Fruit fly (Drosophila melanogaster) whole organism, prepupa: ENCODE measurements around the gene CG5644.

Experiments
- Blimp-1 ChIP-seq: fragments of 200-800 bp; sonication (Bioruptor generic); optimal IDR thresholded peaks from 3 replicates; lab custom pipeline; 2017; ENCODE audit warnings: missing biosample characterization, missing genetic modification characterization, mild to moderate bottlenecking, moderate library complexity, missing genetic modification reagents
- CG10631 ChIP-seq: fragments of 200-800 bp; sonication (Bioruptor generic); optimal IDR thresholded peaks from 2 replicates; lab custom pipeline; 2016; ENCODE audit warnings: missing biosample characterization, missing genetic modification characterization
- CG10669 ChIP-seq: fragments of 200-800 bp; sonication (Bioruptor generic); optimal IDR thresholded peaks from 3 replicates; lab custom pipeline; 2018; ENCODE audit warnings: missing biosample characterization, mild to moderate bottlenecking, missing genetic modification characterization, moderate library complexity
- CG11294 ChIP-seq: fragments of 200-800 bp; sonication (Bioruptor generic); IDR thresholded peaks from 2 replicates; pipeline ENCODE4 v1.3.6; 2022; ENCODE audit warnings: missing biosample characterization, missing genetic modification characterization
- CG11762 ChIP-seq: fragments of 200-800 bp; sonication (Bioruptor generic); optimal IDR thresholded peaks from 3 replicates; lab custom pipeline; 2016; ENCODE audit warnings: missing biosample characterization, missing genetic modification characterization; ENCODE audit not compliant: insufficient read depth
- CG1621 ChIP-seq: fragments of 200-800 bp; sonication (Bioruptor generic); optimal IDR thresholded peaks from 3 replicates; lab custom pipeline; 2018; ENCODE audit warnings: missing biosample characterization, mild to moderate bottlenecking, missing genetic modification characterization
- CG16779 ChIP-seq: fragments of 200-800 bp; sonication (Bioruptor generic); optimal IDR thresholded peaks from 3 replicates; lab custom pipeline; 2017; ENCODE audit warnings: missing biosample characterization, mild to moderate bottlenecking, missing genetic modification characterization
- CG3032 ChIP-seq: fragments of 200-800 bp; optimal IDR thresholded peaks from 2 replicates; lab custom pipeline; 2019; ENCODE audit warnings: missing biosample characterization, mild to moderate bottlenecking, missing genetic modification characterization, moderate library complexity
- CG31627 ChIP-seq: fragments of 200-800 bp; sonication (Bioruptor generic); optimal IDR thresholded peaks from 3 replicates; lab custom pipeline; 2016; ENCODE audit warnings: missing biosample characterization, missing genetic modification characterization
- CG34406 ChIP-seq: fragments of 200-800 bp; sonication (Bioruptor generic); optimal IDR thresholded peaks from 3 replicates; lab custom pipeline; 2016; ENCODE audit warnings: missing biosample characterization, missing genetic modification characterization
- CG3919 ChIP-seq: fragments of 200-800 bp; sonication (Bioruptor generic); optimal IDR thresholded peaks from 3 replicates; lab custom pipeline; 2016; ENCODE audit warnings: missing biosample characterization, missing genetic modification characterization
- CG4318 ChIP-seq: fragments of 200-800 bp; sonication (Bioruptor generic); optimal IDR thresholded peaks from 3 replicates; lab custom pipeline; 2017; ENCODE audit warnings: missing biosample characterization, mild to moderate bottlenecking, missing genetic modification characterization
- CG6163 ChIP-seq: fragments of 200-800 bp; sonication (Bioruptor generic); IDR thresholded peaks from 3 replicates; pipeline ENCODE4 v1.3.6; 2022; ENCODE audit warnings: missing biosample characterization, missing genetic modification characterization
- CG6276 ChIP-seq: fragments of 200-800 bp; sonication (Bioruptor generic); optimal IDR thresholded peaks from 2 replicates; lab custom pipeline; 2017; ENCODE audit warnings: missing biosample characterization, mild to moderate bottlenecking, missing genetic modification characterization
- CG6792 ChIP-seq: fragments of 200-800 bp; sonication (Bioruptor generic); optimal IDR thresholded peaks from 3 replicates; lab custom pipeline; 2016; ENCODE audit warnings: missing biosample characterization, missing genetic modification characterization
- CG7368 ChIP-seq: fragments of 200-800 bp; sonication (Bioruptor generic); optimal IDR thresholded peaks from 3 replicates; lab custom pipeline; 2016; ENCODE audit warnings: missing biosample characterization, missing genetic modification characterization
- CG8119 ChIP-seq: fragments of 200-800 bp; sonication (Bioruptor generic); IDR thresholded peaks from 3 replicates; pipeline ENCODE4 v1.3.6; 2022; ENCODE audit warnings: missing biosample characterization, missing genetic modification characterization
- Eip75B ChIP-seq: fragments of 200-800 bp; sonication (Bioruptor generic); optimal IDR thresholded peaks from 3 replicates; lab custom pipeline; 2016; ENCODE audit warnings: missing biosample characterization, missing genetic modification characterization
- Eip93F ChIP-seq: fragments of 200-800 bp; sonication (Bioruptor generic); optimal IDR thresholded peaks from 2 replicates; lab custom pipeline; 2016; ENCODE audit warnings: missing biosample characterization, mild to moderate bottlenecking, missing genetic modification characterization
- Ets96B ChIP-seq: fragments of 200-800 bp; optimal IDR thresholded peaks from 2 replicates; lab custom pipeline; 2019; ENCODE audit warnings: missing biosample characterization, mild to moderate bottlenecking, missing genetic modification characterization, moderate library complexity
- Hr4 ChIP-seq: fragments of 200-800 bp; sonication (Bioruptor generic); optimal IDR thresholded peaks from 3 replicates; lab custom pipeline; 2016; ENCODE audit warnings: missing biosample characterization, missing genetic modification characterization
- Lpt ChIP-seq: fragments of 200-800 bp; sonication (Bioruptor generic); optimal IDR thresholded peaks from 3 replicates; lab custom pipeline; 2016; ENCODE audit warnings: missing biosample characterization, missing genetic modification characterization
- Smox ChIP-seq: fragments of 200-800 bp; sonication (Bioruptor generic); optimal IDR thresholded peaks from 3 replicates; lab custom pipeline; 2016; ENCODE audit warnings: missing biosample characterization, missing genetic modification characterization
- Sox102F ChIP-seq: fragments of 200-800 bp; sonication (Bioruptor generic); optimal IDR thresholded peaks from 2 replicates; lab custom pipeline; 2016; ENCODE audit warnings: missing biosample characterization, mild to moderate bottlenecking, missing genetic modification characterization
- Sox14 ChIP-seq: fragments of 200-800 bp; sonication (Bioruptor generic); optimal IDR thresholded peaks from 3 replicates; lab custom pipeline; 2016; ENCODE audit warnings: missing biosample characterization, missing genetic modification characterization
- achi ChIP-seq: fragments of 200-800 bp; sonication (Bioruptor generic); optimal IDR thresholded peaks from 3 replicates; lab custom pipeline; 2016; ENCODE audit warnings: missing biosample characterization, missing genetic modification characterization
- cyc ChIP-seq: fragments of 200-800 bp; sonication (Bioruptor generic); optimal IDR thresholded peaks from 3 replicates; lab custom pipeline; 2016; ENCODE audit warnings: missing biosample characterization, missing genetic modification characterization
- dac ChIP-seq: fragments of 200-800 bp; sonication (Bioruptor generic); optimal IDR thresholded peaks from 2 replicates; lab custom pipeline; 2017; ENCODE audit warnings: missing biosample characterization, mild to moderate bottlenecking, missing genetic modification characterization
- dsx ChIP-seq: fragments of 200-800 bp; optimal IDR thresholded peaks from 3 replicates; lab custom pipeline; 2019; ENCODE audit warnings: missing biosample characterization, mild to moderate bottlenecking, missing genetic modification characterization, moderate library complexity; ENCODE audit not compliant: poor library complexity, severe bottlenecking
- fd85E ChIP-seq: fragments of 200-800 bp; sonication (Bioruptor generic); optimal IDR thresholded peaks from 3 replicates; lab custom pipeline; 2016; ENCODE audit warnings: missing biosample characterization, missing genetic modification characterization
- fkh ChIP-seq: fragments of 200-800 bp; sonication (Bioruptor generic); optimal IDR thresholded peaks from 3 replicates; lab custom pipeline; 2017; ENCODE audit warnings: missing biosample characterization, mild to moderate bottlenecking, missing genetic modification characterization, moderate library complexity
- lz ChIP-seq: fragments of 200-800 bp; sonication (Bioruptor generic); optimal IDR thresholded peaks from 3 replicates; lab custom pipeline; 2016; ENCODE audit warnings: missing biosample characterization, missing genetic modification characterization
- salr ChIP-seq, 2 experiments: fragments of 200-800 bp; sonication (Bioruptor generic); optimal IDR thresholded peaks; 3 replicates each; lab custom pipeline; 2016 to 2018; ENCODE audit warnings: missing biosample characterization in 2 of 2, missing genetic modification characterization in 2 of 2, mild to moderate bottlenecking in 1 of 2
- spab ChIP-seq: fragments of 200-800 bp; sonication (Bioruptor generic); optimal IDR thresholded peaks from 2 replicates; lab custom pipeline; 2017; ENCODE audit warnings: missing biosample characterization, mild to moderate bottlenecking, missing genetic modification characterization, missing genetic modification reagents
- svp ChIP-seq: fragments of 200-800 bp; sonication (Bioruptor generic); peaks from one replicate; lab custom pipeline; 2016; ENCODE audit warnings: missing biosample characterization, missing genetic modification characterization
- topi ChIP-seq: fragments of 200-800 bp; sonication (Bioruptor generic); optimal IDR thresholded peaks from 3 replicates; lab custom pipeline; 2016; ENCODE audit warnings: missing biosample characterization, missing genetic modification characterization

The CG5644 gene

DNA sequence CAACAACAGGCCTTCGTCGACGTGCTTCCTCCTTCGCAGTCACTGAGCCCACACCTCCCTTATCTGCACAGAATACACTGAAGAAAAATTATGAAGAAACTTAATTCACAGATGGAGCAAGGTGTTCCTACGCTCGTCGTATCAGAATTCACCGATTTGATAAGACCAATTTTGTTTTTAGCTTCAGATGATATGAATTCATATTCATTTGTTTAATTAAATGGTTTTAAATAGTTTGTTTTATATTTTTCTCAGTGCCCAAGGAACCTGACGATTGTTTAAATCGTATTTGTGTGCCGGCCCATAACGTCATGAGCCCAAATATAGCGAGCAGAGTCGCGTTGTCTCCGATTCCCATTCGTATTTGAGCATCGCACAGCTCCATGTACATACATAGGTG, 43.9 kb upstream of the CG5644 start (continued):
- TF ChIP-seq CG34406 (GFP tag; lab: Kevin White, UChicago) (no peak), Eip93F (GFP tag; lab: Kevin White, UChicago) (no peak), Smox (peak; percentile 19), dac (GFP tag; lab: Kevin White, UChicago) (no peak), salr (GFP tag; optimal IDR thresholded peaks at IDR 0.05; lab: Kevin White, UChicago) (no peak)
- TF ChIP-seq, all 60 proteins: peak for 12

DNA sequence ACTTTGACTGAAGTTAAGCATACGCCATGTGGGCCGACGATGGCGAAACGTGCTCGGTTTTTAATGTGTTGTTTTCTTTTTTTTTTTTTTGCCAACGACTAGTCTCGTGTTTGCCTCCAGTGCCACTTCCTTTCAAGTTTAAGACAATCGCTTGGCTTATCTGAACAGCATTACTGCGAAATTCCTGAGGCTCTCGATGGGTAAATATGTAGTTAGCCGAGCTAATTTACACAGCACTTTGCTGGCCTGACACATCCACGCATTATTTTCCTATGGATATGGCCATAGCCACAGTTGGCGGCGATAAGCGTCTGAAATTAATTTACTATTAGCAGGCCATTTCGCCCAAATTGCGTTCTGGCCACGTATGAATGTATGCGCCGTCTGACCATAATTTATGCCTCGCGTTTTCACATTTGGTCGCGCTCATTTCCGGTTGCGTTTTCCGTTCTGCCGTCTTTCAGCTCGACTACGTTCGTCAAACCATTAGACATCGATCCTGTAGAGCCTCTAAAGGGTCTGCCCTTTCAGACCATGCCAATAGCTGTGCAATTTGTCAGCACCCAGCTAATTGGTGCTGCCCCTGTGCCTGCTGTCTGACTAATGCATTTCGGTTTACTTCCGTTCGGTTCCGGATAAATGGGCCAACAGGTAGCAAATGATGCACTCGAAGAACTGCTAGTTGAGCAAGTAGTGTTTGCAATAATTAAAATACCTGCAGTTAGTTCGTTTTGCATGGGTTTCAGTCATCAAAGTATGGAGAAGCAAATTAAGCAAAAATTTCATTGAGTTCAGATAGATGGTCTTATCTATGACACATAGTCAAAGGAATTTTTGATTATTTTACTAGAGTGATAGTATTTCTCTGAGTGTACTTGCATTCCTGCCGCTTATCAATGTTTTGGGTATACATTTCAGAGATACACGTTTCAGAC, 41.0 kb upstream of the CG5644 start:
- TF ChIP-seq CG10631, result peak; percentile 8
- TF ChIP-seq fkh (GFP tag; lab: Kevin White, UChicago), result peak; percentile 41
- no peak for TF ChIP-seq cyc (GFP tag; lab: Kevin White, UChicago)
- no peak for TF ChIP-seq CG10669
- TF ChIP-seq, all 60 proteins: peak for 2

DNA sequence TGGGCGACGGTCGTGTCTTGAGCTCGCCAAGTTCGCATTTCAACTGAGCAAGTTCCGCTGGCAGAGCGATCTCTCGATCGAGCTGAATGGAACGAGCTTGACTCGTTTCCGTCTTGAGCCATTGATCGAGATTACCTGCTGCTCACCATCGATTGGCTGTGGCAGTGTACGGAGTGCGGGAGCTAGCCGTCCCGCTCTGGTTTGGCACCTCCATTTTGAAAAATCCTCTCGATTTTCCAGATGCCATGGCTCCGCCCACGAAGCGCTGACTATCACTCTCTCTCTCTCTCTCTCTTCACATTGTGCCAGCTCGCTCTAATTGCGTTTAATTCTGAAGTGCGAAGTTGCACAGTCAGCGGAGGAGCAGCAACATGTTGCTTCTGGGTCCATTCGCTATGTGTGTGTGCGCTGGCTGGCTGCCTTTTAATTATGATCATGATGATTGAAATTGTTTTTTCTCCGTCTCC, 39.5 kb upstream of the CG5644 start, which contains the start of gene Doc2:
Gene Doc2 (minus strand): TSS at position 51 of the 467 bp plus-strand sequence.
- TF ChIP-seq spab (GFP tag; lab: Kevin White, UChicago), result no peak
- peak; percentile 24 for TF ChIP-seq fkh (GFP tag; lab: Kevin White, UChicago)

DNA sequence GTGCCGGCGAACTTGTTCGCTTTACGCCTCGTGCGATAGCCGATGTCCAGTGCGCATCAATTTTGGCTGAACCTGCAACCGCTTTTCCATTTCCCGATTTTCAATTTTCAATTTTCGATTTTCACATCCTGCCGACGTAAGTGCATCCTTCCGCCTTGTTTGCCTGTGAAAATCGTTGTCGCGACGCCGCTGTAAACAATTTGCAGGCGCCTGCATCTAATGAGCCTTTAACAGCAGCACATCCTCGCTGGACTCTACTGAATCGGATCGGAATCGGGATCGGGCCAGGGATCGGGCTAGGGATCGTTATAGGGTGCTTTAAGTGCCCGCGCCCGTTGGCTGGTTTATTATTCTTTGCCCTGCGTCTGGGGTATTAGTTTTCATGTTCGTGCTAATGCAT, 37.7 kb upstream of the CG5644 start:
- TF ChIP-seq CG7368 (GFP tag; lab: Kevin White, UChicago), result no peak
- TF ChIP-seq CG6276, result no peak
- TF ChIP-seq CG4318 (GFP tag; lab: Kevin White, UChicago), result no peak
- TF ChIP-seq topi (GFP tag; lab: Kevin White, UChicago), result no peak
- TF ChIP-seq Sox14 (GFP tag; lab: Kevin White, UChicago), result no peak

DNA sequence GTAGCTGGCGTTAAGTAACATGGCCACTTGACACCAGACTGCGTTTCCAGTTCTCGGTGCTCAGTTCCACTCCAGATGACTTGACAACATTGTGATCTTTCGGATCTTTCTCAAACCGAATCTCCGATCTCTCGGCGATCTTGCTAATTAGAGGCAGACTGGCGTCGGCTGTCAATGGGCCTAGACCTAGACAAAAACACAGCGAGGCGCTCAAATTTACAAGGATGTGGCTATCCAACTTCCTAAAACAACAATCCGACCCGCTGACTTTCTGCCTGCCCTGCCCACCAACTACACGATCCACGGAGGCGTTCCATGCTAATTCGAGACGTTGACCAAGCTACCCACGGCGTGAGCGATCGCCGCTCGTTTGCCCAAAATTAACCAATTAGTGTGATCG, 34.1 kb upstream of the CG5644 start:
- TF ChIP-seq CG4318 (GFP tag; lab: Kevin White, UChicago) (no peak), fkh (GFP tag; lab: Kevin White, UChicago) (no peak)
- TF ChIP-seq, all 60 proteins: peak for 0

DNA sequence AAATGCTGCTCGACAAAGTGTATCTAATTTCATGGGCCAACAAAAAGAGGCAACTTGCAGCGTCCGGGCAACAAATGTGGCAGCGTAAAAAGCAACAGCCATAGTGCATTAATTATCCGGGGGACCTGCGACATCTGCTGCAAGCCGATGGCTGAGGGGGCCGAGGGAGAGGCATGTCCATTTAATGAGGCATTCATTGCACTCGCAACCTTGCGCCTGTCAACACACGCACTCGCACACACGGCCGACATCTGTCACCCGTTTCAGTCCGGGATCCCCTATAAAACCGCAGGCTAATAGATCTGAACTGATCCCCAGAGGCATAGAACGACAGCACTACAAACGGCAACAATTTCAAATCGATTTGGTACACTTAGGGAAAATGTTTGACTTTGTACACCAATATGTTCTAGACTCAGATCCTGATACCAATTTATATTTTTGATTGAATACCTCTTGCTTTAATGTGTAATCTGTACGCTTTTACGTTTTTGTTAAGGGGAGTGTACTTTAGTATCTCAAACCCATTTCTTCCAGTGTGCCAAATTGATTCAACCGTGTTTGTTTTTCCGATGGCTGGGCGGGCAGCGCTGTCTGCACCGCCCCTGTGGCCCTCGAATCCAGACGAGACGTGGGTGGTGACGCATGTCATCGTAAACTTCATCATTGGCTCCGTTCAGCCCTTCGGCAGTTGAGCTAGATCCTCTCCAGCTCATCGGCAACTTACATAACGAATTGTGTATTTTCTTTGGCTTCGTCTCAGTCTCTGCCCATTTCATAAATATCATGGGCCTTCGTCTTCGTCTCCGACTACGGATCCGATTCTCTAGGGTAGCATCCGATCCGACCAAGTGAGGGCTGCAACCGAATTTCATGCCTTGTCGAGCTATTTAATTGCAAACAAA, 32.1 kb upstream of the CG5644 start:
- TF ChIP-seq CG1621 (tag; lab: Kevin White, UChicago) (no peak), CG6163 (GFP tag; lab: Robert Waterston, UW) (peak; percentile 61), Ets96B (peak; percentile 6), CG10669 (peak; percentile 18), Eip93F (GFP tag; lab: Kevin White, UChicago) (no peak), Eip75B (GFP tag; lab: Kevin White, UChicago) (peak; percentile 16), dac (GFP tag; lab: Kevin White, UChicago) (no peak), Sox102F (GFP tag; lab: Kevin White, UChicago) (no peak), fd85E (GFP tag; lab: Kevin White, UChicago) (no peak), CG3919 (GFP tag; lab: Kevin White, UChicago) (peak; percentile 21), CG3032 (tag; lab: Kevin White, UChicago) (no peak), cyc (GFP tag; lab: Kevin White, UChicago) (no peak), CG16779 (tag; lab: Kevin White, UChicago) (no peak), Blimp-1 (GFP tag; lab: Kevin White, UChicago) (no peak), svp (GFP tag; lab: Kevin White, UChicago) (peak; percentile 48), CG11294 (GFP tag; lab: Robert Waterston, UW) (no peak), Hr4 (GFP tag; lab: Kevin White, UChicago) (no peak), lz (GFP tag; lab: Kevin White, UChicago) (no peak), CG31627 (GFP tag; lab: Kevin White, UChicago) (no peak), salr (GFP tag; optimal IDR thresholded peaks at IDR 0.05; lab: Kevin White, UChicago) (no peak), CG8119 (GFP tag; lab: Robert Waterston, UW) (no peak), CG6792 (GFP tag; lab: Kevin White, UChicago) (no peak), dsx (GFP tag; lab: Kevin White, UChicago) (peak; percentile 12), achi (GFP tag; lab: Kevin White, UChicago) (no peak), spab (GFP tag; lab: Kevin White, UChicago) (peak; percentile 22), Lpt (GFP tag; lab: Kevin White, UChicago) (no peak), CG11762 (GFP tag; lab: Kevin White, UChicago) (no peak)
